Fruit fly (Drosophila melanogaster) whole organism, embryonic: ENCODE data around the gene Fbw5.
A peak's percentile ranks its signal among the peaks of the same experiment; 100 is the strongest.

ENCODE experiments used
- Aef1 ChIP-seq: fragments of 200-800 bp; sonication (Bioruptor generic); IDR thresholded peaks from 3 replicates; pipeline ENCODE4 v1.3.6; 2022; ENCODE audit warnings: missing biosample characterization, missing genetic modification characterization
- CG10274 ChIP-seq: fragments of 200-800 bp; sonication (Bioruptor generic); optimal IDR thresholded peaks from 3 replicates; lab custom pipeline; 2017; ENCODE audit warnings: missing biosample characterization, mild to moderate bottlenecking, missing genetic modification characterization
- CG11085 ChIP-seq: fragments of 200-800 bp; sonication (Bioruptor generic); IDR thresholded peaks from 2 replicates; pipeline ENCODE4 v1.3.6; 2022; ENCODE audit warnings: missing biosample characterization, missing genetic modification characterization
- CG12659 ChIP-seq: fragments of 200-800 bp; sonication (Bioruptor generic); optimal IDR thresholded peaks from 3 replicates; lab custom pipeline; 2017; ENCODE audit warnings: mild to moderate bottlenecking, missing biosample characterization, missing genetic modification reagents, missing genetic modification characterization
- CG14667 ChIP-seq: fragments of 200-800 bp; sonication (Bioruptor generic); IDR thresholded peaks from 2 replicates; pipeline ENCODE4 v1.3.6; 2022; ENCODE audit warnings: missing biosample characterization, missing genetic modification characterization
- CG15011 ChIP-seq: fragments of 200-800 bp; sonication (Bioruptor generic); optimal IDR thresholded peaks from 3 replicates; lab custom pipeline; 2018; ENCODE audit warnings: missing biosample characterization, mild to moderate bottlenecking, missing genetic modification characterization
- CG18262 ChIP-seq: fragments of 200-800 bp; optimal IDR thresholded peaks from 3 replicates; lab custom pipeline; 2019; ENCODE audit warnings: missing biosample characterization, mild to moderate bottlenecking, missing genetic modification characterization, moderate library complexity
- CG2202 ChIP-seq: fragments of 200-800 bp; sonication (Bioruptor generic); optimal IDR thresholded peaks from 2 replicates; lab custom pipeline; 2018; ENCODE audit warnings: missing biosample characterization, mild to moderate bottlenecking, missing genetic modification characterization
- CG2875 ChIP-seq: fragments of 200-800 bp; sonication (Bioruptor generic); optimal IDR thresholded peaks from 2 replicates; lab custom pipeline; 2017; ENCODE audit warnings: missing biosample characterization, mild to moderate bottlenecking, missing genetic modification characterization, missing genetic modification reagents
- CG30403 ChIP-seq: fragments of 200-800 bp; sonication (Bioruptor generic); optimal IDR thresholded peaks from 3 replicates; lab custom pipeline; 2016; ENCODE audit warnings: missing biosample characterization, missing genetic modification characterization
- CG30431 ChIP-seq: fragments of 200-800 bp; sonication (Bioruptor generic); optimal IDR thresholded peaks from 2 replicates; lab custom pipeline; 2017; ENCODE audit warnings: missing biosample characterization, missing genetic modification characterization
- CG32772 ChIP-seq: fragments of 200-800 bp; sonication (Bioruptor generic); IDR thresholded peaks from 2 replicates; pipeline ENCODE4 v1.3.6; 2022; ENCODE audit warnings: missing biosample characterization, missing genetic modification characterization
- CG3995 ChIP-seq: fragments of 200-800 bp; sonication (Bioruptor generic); optimal IDR thresholded peaks from 3 replicates; lab custom pipeline; 2016; ENCODE audit warnings: missing biosample characterization, missing genetic modification characterization
- CG6272 ChIP-seq: fragments of 200-800 bp; sonication (Bioruptor generic); IDR thresholded peaks from 2 replicates; pipeline ENCODE4 v1.3.6; 2022; ENCODE audit warnings: missing biosample characterization, missing genetic modification characterization
- CG6791 ChIP-seq: fragments of 200-800 bp; sonication (Bioruptor generic); IDR thresholded peaks from 3 replicates; pipeline ENCODE4 v1.3.6; 2022; ENCODE audit warnings: missing biosample characterization, missing genetic modification characterization; ENCODE audit not compliant: partially characterized antibody
- CG6813 ChIP-seq: fragments of 200-800 bp; sonication (Bioruptor generic); optimal IDR thresholded peaks from 2 replicates; lab custom pipeline; 2017; ENCODE audit warnings: missing biosample characterization, missing genetic modification characterization, mild to moderate bottlenecking, moderate library complexity, missing genetic modification reagents
- CG7987 ChIP-seq: fragments of 200-800 bp; sonication (Bioruptor generic); optimal IDR thresholded peaks from 2 replicates; lab custom pipeline; 2018; ENCODE audit warnings: missing biosample characterization, mild to moderate bottlenecking, missing genetic modification characterization, moderate library complexity
- CG8089 ChIP-seq: fragments of 200-800 bp; sonication (Bioruptor generic); optimal IDR thresholded peaks from 3 replicates; lab custom pipeline; 2016; ENCODE audit warnings: missing biosample characterization, missing genetic modification characterization
- CG8290 ChIP-seq, 3 experiments: fragments of 200-800 bp; sonication (Bioruptor generic); optimal IDR thresholded peaks; 2 replicates each; lab custom pipeline; 2016 to 2019; ENCODE audit warnings: missing biosample characterization in 3 of 3, missing genetic modification characterization in 3 of 3, mild to moderate bottlenecking in 2 of 3, moderate library complexity in 1 of 3
- CG8359 ChIP-seq: fragments of 200-800 bp; sonication (Bioruptor generic); optimal IDR thresholded peaks from 2 replicates; lab custom pipeline; 2017; ENCODE audit warnings: missing biosample characterization, mild to moderate bottlenecking, missing genetic modification characterization, borderline replicate concordance
- Camta ChIP-seq: fragments of 200-800 bp; sonication (Bioruptor generic); optimal IDR thresholded peaks from 2 replicates; lab custom pipeline; 2016; ENCODE audit warnings: missing biosample characterization, missing genetic modification characterization
- Dek ChIP-seq: fragments of 200-800 bp; sonication (Bioruptor generic); optimal IDR thresholded peaks from 3 replicates; lab custom pipeline; 2019; ENCODE audit warnings: missing biosample characterization, mild to moderate bottlenecking, missing genetic modification characterization, moderate library complexity
- Doc2 ChIP-seq: fragments of 200-800 bp; sonication (Bioruptor generic); IDR thresholded peaks from 2 replicates; pipeline ENCODE4 v1.3.6; 2022; ENCODE audit warnings: missing biosample characterization, missing genetic modification characterization
- Fer3 ChIP-seq: fragments of 200-800 bp; sonication (Bioruptor generic); optimal IDR thresholded peaks from 2 replicates; lab custom pipeline; 2018; ENCODE audit warnings: missing biosample characterization, mild to moderate bottlenecking, missing genetic modification characterization, moderate library complexity
- HHEX ChIP-seq: fragments of 200-800 bp; sonication (Bioruptor generic); optimal IDR thresholded peaks from 3 replicates; lab custom pipeline; 2017; ENCODE audit warnings: missing biosample characterization, mild to moderate bottlenecking, missing genetic modification characterization, missing genetic modification reagents
- Hand ChIP-seq: fragments of 200-800 bp; sonication (Bioruptor generic); optimal IDR thresholded peaks from 2 replicates; lab custom pipeline; 2017; ENCODE audit warnings: mild to moderate bottlenecking, missing biosample characterization, missing genetic modification reagents, missing genetic modification characterization
- Max ChIP-seq: fragments of 200-800 bp; sonication (Bioruptor generic); optimal IDR thresholded peaks from 2 replicates; lab custom pipeline; 2016; ENCODE audit warnings: missing biosample characterization, mild to moderate bottlenecking, missing genetic modification characterization
- Mrtf ChIP-seq: fragments of 200-800 bp; sonication (Bioruptor generic); IDR thresholded peaks from 3 replicates; pipeline ENCODE4 v1.3.6; 2022; ENCODE audit warnings: missing biosample characterization, missing genetic modification characterization
- NfI ChIP-seq: fragments of 200-800 bp; sonication (Bioruptor generic); optimal IDR thresholded peaks from 3 replicates; lab custom pipeline; 2018; ENCODE audit warnings: missing biosample characterization, mild to moderate bottlenecking, missing genetic modification characterization, moderate library complexity
- Ssrp ChIP-seq: fragments of 200-800 bp; sonication (Bioruptor generic); optimal IDR thresholded peaks from 2 replicates; lab custom pipeline; 2018; ENCODE audit warnings: missing biosample characterization, mild to moderate bottlenecking, missing genetic modification characterization, moderate library complexity
- chif ChIP-seq, 2 experiments: fragments of 200-800 bp; sonication (Bioruptor generic); optimal IDR thresholded peaks; 3 replicates each; lab custom pipeline; 2016; ENCODE audit warnings: missing biosample characterization in 2 of 2, missing genetic modification characterization in 2 of 2
- chinmo ChIP-seq: fragments of 200-800 bp; sonication (Bioruptor generic); IDR thresholded peaks from 4 replicates; pipeline ENCODE4 v1.3.6; 2022; ENCODE audit warnings: missing biosample characterization, missing genetic modification characterization; ENCODE audit not compliant: partially characterized antibody
- chn ChIP-seq: fragments of 200-800 bp; sonication (Bioruptor generic); optimal IDR thresholded peaks from 2 replicates; lab custom pipeline; 2016; ENCODE audit warnings: missing biosample characterization, missing genetic modification characterization
- cwo ChIP-seq: fragments of 200-800 bp; sonication (Bioruptor generic); optimal IDR thresholded peaks from 3 replicates; lab custom pipeline; 2017; ENCODE audit warnings: missing biosample characterization, missing genetic modification characterization, mild to moderate bottlenecking, moderate library complexity, missing genetic modification reagents
- grau ChIP-seq: fragments of 200-800 bp; optimal IDR thresholded peaks from 3 replicates; lab custom pipeline; 2019; ENCODE audit warnings: missing biosample characterization, mild to moderate bottlenecking, missing genetic modification characterization, moderate library complexity
- insv ChIP-seq, 2 experiments: fragments of 200-800 bp; sonication (Bioruptor generic); optimal IDR thresholded peaks; 3 replicates each; lab custom pipeline; 2016 to 2018; ENCODE audit warnings: missing biosample characterization in 2 of 2, missing genetic modification characterization in 2 of 2
- jing ChIP-seq: fragments of 200-800 bp; sonication (Bioruptor generic); optimal IDR thresholded peaks from 2 replicates; lab custom pipeline; 2018; ENCODE audit warnings: missing biosample characterization, mild to moderate bottlenecking, missing genetic modification characterization
- kah ChIP-seq: fragments of 200-800 bp; sonication (Bioruptor generic); optimal IDR thresholded peaks from 2 replicates; lab custom pipeline; 2018; ENCODE audit warnings: missing biosample characterization, mild to moderate bottlenecking, missing genetic modification characterization
- lab ChIP-seq: fragments of 200-800 bp; sonication (Bioruptor generic); optimal IDR thresholded peaks from 3 replicates; lab custom pipeline; 2017; ENCODE audit warnings: missing biosample characterization, missing genetic modification characterization, mild to moderate bottlenecking, moderate library complexity, missing genetic modification reagents
- lilli ChIP-seq: fragments of 200-800 bp; sonication (Bioruptor generic); optimal IDR thresholded peaks from 3 replicates; lab custom pipeline; 2016; ENCODE audit warnings: missing biosample characterization, missing genetic modification characterization
- lov ChIP-seq, 2 experiments: fragments of 200-800 bp in 1 of 2; fragments of >200 bp in 1 of 2; sonication (Bioruptor generic) in 1 of 2; IDR thresholded peaks in 1 of 2; optimal IDR thresholded peaks in 1 of 2; 2 replicates in 1 of 2; 3 replicates in 1 of 2; pipeline versions ENCODE4 v1.3.6 to Lab custom; 2017 to 2022; ENCODE audit warnings: missing biosample characterization in 1 of 2, missing genetic modification characterization in 1 of 2
- repo ChIP-seq: fragments of 200-800 bp; sonication (Bioruptor generic); optimal IDR thresholded peaks from 2 replicates; lab custom pipeline; 2016; ENCODE audit warnings: missing biosample characterization, missing genetic modification characterization
- sens ChIP-seq: fragments of 200-800 bp; sonication (Bioruptor generic); peaks from one replicate; lab custom pipeline; 2016; ENCODE audit warnings: missing biosample characterization, missing genetic modification characterization
- seq ChIP-seq: fragments of 200-800 bp; sonication (Bioruptor generic); IDR thresholded peaks from 2 replicates; pipeline ENCODE4 v1.3.6; 2022; ENCODE audit warnings: missing biosample characterization, missing genetic modification characterization
- sima ChIP-seq: fragments of 200-800 bp; sonication (Bioruptor generic); optimal IDR thresholded peaks from 2 replicates; lab custom pipeline; 2016; ENCODE audit warnings: missing biosample characterization, missing genetic modification characterization
- slbo ChIP-seq: fragments of 200-800 bp; sonication (Bioruptor generic); IDR thresholded peaks from 2 replicates; pipeline ENCODE4 v1.3.6; 2022; ENCODE audit warnings: missing biosample characterization, missing genetic modification characterization
- tio ChIP-seq: fragments of 200-800 bp; sonication (Bioruptor generic); optimal IDR thresholded peaks from 2 replicates; lab custom pipeline; 2017; ENCODE audit warnings: missing biosample characterization, missing genetic modification characterization, inconsistent platforms
- vvl ChIP-seq: fragments of 200-800 bp; sonication (Bioruptor generic); IDR thresholded peaks from 2 replicates; pipeline ENCODE4 v1.3.6; 2022; ENCODE audit warnings: missing biosample characterization, missing genetic modification characterization

Gene Fbw5

DNA sequence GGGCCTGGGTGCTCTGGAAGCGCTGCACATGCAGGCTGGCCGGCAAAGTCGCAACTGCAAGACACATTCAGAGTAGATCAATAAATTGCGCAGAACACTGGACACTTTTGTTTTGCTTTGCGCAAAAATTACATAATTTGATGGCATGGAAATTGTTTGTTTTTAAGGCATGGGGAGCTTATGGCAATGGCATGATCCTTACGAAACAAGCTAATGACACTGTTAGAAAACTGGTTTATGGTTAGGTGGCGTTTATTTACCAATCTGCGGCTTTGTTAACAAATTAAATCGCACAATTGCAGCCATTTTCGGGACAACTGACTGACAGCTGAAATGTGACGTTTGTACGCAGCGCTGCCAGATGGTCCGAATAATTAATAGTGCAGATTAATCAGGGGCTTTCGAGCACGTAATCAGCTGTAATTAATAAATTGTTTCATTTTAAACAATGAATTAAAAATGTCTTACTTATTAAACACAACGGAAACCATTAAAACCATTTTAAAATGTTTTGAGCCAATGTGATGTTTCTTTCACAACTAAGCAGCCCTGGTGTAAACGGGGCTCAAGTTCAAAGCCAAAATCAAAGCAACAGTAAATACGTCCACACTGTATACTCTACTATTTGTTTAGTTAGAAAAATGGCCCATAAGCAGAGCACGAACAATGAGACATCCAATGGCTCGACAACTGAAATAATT, 3.2 kb downstream of the Fbw5 start, which contains the start of the genes ND-51 and CG13994 (continued):
- peak; percentile 34 for TF ChIP-seq kah
- no peak for TF ChIP-seq tio (GFP tag; lab: Kevin White, UChicago)
- TF ChIP-seq CG8359: peak; percentile 11
- peak; percentile 89 for TF ChIP-seq slbo (GFP tag; lab: Robert Waterston, UW)
- TF ChIP-seq Dek (tag; lab: Kevin White, UChicago): peak; percentile 71
- TF ChIP-seq seq: peak; percentile 42; the same call in 1 of the 2 replicates
- peak; percentile 93 for TF ChIP-seq CG12659 (GFP tag; lab: Kevin White, UChicago)
- TF ChIP-seq CG3995 (GFP tag; lab: Kevin White, UChicago): peak; percentile 46
- peak; percentile 17 for TF ChIP-seq CG10274 (GFP tag; lab: Kevin White, UChicago)
- TF ChIP-seq CG6791 (GFP tag; lab: Robert Waterston, UW): no peak
- TF ChIP-seq CG8290 (GFP tag; optimal IDR thresholded peaks at IDR 0.05; lab: Kevin White, UChicago): peak; percentile 72
- TF ChIP-seq CG8290 (tag; optimal IDR thresholded peaks at IDR 0.05; lab: Kevin White, UChicago): peak; percentile 57 to 83
- peak; percentile 20 for TF ChIP-seq CG7987 (GFP tag; lab: Kevin White, UChicago)
- peak; percentile 62 for TF ChIP-seq Mrtf (GFP tag; lab: Robert Waterston, UW)
- TF ChIP-seq lilli (GFP tag; lab: Kevin White, UChicago): peak; percentile 93
- peak in 1 of 2 experiments; percentile 68 for TF ChIP-seq insv (GFP tag; optimal IDR thresholded peaks at IDR 0.05; lab: Kevin White, UChicago)
- TF ChIP-seq Max (GFP tag; lab: Kevin White, UChicago): peak; percentile 74
- peak; percentile 70 for TF ChIP-seq CG6272 (GFP tag; lab: Robert Waterston, UW)
- TF ChIP-seq CG30431 (GFP tag; lab: Kevin White, UChicago): peak; percentile 69
- peak; percentile 83 for TF ChIP-seq Fer3 (tag; lab: Kevin White, UChicago)
- TF ChIP-seq CG32772: peak; percentile 71
- TF ChIP-seq vvl (GFP tag; lab: Robert Waterston, UW): peak; percentile 89
- TF ChIP-seq lov (optimal IDR thresholded peaks at IDR 0.05; lab: Kevin White, UChicago): no peak
- peak; percentile 64; the same call in 1 of the 3 replicates for TF ChIP-seq lov (GFP tag; IDR thresholded peaks at IDR 0.05; lab: Robert Waterston, UW)
- no peak for TF ChIP-seq CG15011 (GFP tag; lab: Kevin White, UChicago)
- peak; percentile 75 for TF ChIP-seq Aef1 (GFP tag; lab: Robert Waterston, UW)
- peak; percentile 61 for TF ChIP-seq CG2202
- TF ChIP-seq Ssrp (tag; lab: Kevin White, UChicago): peak; percentile 82
- TF ChIP-seq Doc2 (GFP tag; lab: Robert Waterston, UW): no peak
- TF ChIP-seq cwo (GFP tag; lab: Kevin White, UChicago): peak; percentile 70
- peak; percentile 78 for TF ChIP-seq repo
- TF ChIP-seq CG2875 (GFP tag; lab: Kevin White, UChicago): peak; percentile 69
- TF ChIP-seq NfI (GFP tag; lab: Kevin White, UChicago): peak; percentile 87
- TF ChIP-seq Camta: peak; percentile 88
- no peak for TF ChIP-seq Hand (GFP tag; lab: Kevin White, UChicago)
- TF ChIP-seq jing: no peak
- peak; percentile 76 for TF ChIP-seq CG18262
- peak; percentile 84 for TF ChIP-seq grau (tag; lab: Kevin White, UChicago)
- peak; percentile 18 for TF ChIP-seq sima (GFP tag; lab: Kevin White, UChicago)
- peak; percentile 73 for TF ChIP-seq CG8089
- peak; percentile 63 for TF ChIP-seq chn (GFP tag; lab: Kevin White, UChicago)
- TF ChIP-seq chinmo (GFP tag; lab: Robert Waterston, UW): no peak
- TF ChIP-seq HHEX: peak; percentile 68
- peak; percentile 99 for TF ChIP-seq sens (GFP tag; lab: Kevin White, UChicago)
- TF ChIP-seq CG14667 (GFP tag; lab: Robert Waterston, UW): peak; percentile 64
- peak; percentile 87 for TF ChIP-seq lab (GFP tag; lab: Kevin White, UChicago)
- peak; percentile 82 for TF ChIP-seq CG11085 (GFP tag; lab: Robert Waterston, UW)
- TF ChIP-seq CG30403 (GFP tag; lab: Kevin White, UChicago): peak; percentile 87
- peak; percentile 68 to 79 for TF ChIP-seq chif (GFP tag; optimal IDR thresholded peaks at IDR 0.05; lab: Kevin White, UChicago)
- peak; percentile 47 for TF ChIP-seq CG6813
